Worm (Caenorhabditis elegans): ENCODE results near the gene haao-1.

haao-1 gene

ce11 chrV:9550313-9550712, 45.6 kb downstream of the haao-1 start, which contains the start of gene ehbp-1:
Gene ehbp-1 (plus strand): TSS chrV:9550644.
- TF ChIP-seq cog-1 (tag; optimal IDR thresholded peaks at IDR 0.05), result no peak
- no peak for TF ChIP-seq tab-1 (GFP tag; IDR thresholded peaks at IDR 0.05)
- no peak for TF ChIP-seq ztf-23 (GFP tag; IDR thresholded peaks at IDR 0.05)
- TF ChIP-seq flt-1 (GFP tag; IDR thresholded peaks at IDR 0.05), result no peak
- TF ChIP-seq T22C8.4 (GFP tag; IDR thresholded peaks at IDR 0.05), result no peak
- TF ChIP-seq ref-1 (GFP tag; conservative IDR thresholded peaks at IDR 0.05), result no peak
- no peak for TF ChIP-seq ztf-29 (GFP tag; IDR thresholded peaks at IDR 0.05)
- no peak for TF ChIP-seq med-1 (GFP tag; optimal IDR thresholded peaks at IDR 0.05; ENCODE audit: insufficient read depth)
- no peak for TF ChIP-seq klf-2 (GFP tag; conservative IDR thresholded peaks at IDR 0.05)

- TF ChIP-seq ref-1 (GFP tag; conservative IDR thresholded peaks at IDR 0.05) (no peak), klf-2 (GFP tag; conservative IDR thresholded peaks at IDR 0.05) (no peak), T22C8.4 (GFP tag; IDR thresholded peaks at IDR 0.05) (no peak), ztf-29 (GFP tag; IDR thresholded peaks at IDR 0.05) (no peak), flt-1 (GFP tag; IDR thresholded peaks at IDR 0.05) (no peak), ztf-23 (GFP tag; IDR thresholded peaks at IDR 0.05) (no peak), tab-1 (GFP tag; IDR thresholded peaks at IDR 0.05) (no peak)
Observed at ce11 chrV:9556668-9557067, 52.0 kb downstream of the haao-1 start.

Measured in whole organism, midembryonic.